Fruit fly (Drosophila melanogaster) whole organism, embryonic: ENCODE data around the gene CG3038.
A peak's percentile ranks its signal among the peaks of the same experiment; 100 is the strongest.

Experiments
- Atf6 ChIP-seq: fragments of 200-800 bp; sonication (Bioruptor generic); IDR thresholded peaks from 2 replicates; pipeline ENCODE4 v1.3.6; 2022; ENCODE audit warnings: missing biosample characterization, missing genetic modification characterization
- Bgb ChIP-seq: fragments of 200-800 bp; sonication (Bioruptor generic); IDR thresholded peaks from 2 replicates; pipeline ENCODE4 v1.3.6; 2022; ENCODE audit warnings: missing biosample characterization, missing genetic modification characterization; ENCODE audit not compliant: partially characterized antibody
- BtbVII ChIP-seq: fragments of 200-800 bp; sonication (Bioruptor generic); optimal IDR thresholded peaks from 3 replicates; lab custom pipeline; 2017; ENCODE audit warnings: missing biosample characterization, mild to moderate bottlenecking, missing genetic modification characterization
- CG10147 ChIP-seq: fragments of 200-800 bp; sonication (Bioruptor generic); optimal IDR thresholded peaks from 2 replicates; lab custom pipeline; 2019; ENCODE audit warnings: missing biosample characterization, mild to moderate bottlenecking, missing genetic modification characterization, moderate library complexity
- CG10274 ChIP-seq: fragments of 200-800 bp; sonication (Bioruptor generic); optimal IDR thresholded peaks from 3 replicates; lab custom pipeline; 2017; ENCODE audit warnings: missing biosample characterization, mild to moderate bottlenecking, missing genetic modification characterization
- CG11696 ChIP-seq: fragments of 200-800 bp; sonication (Bioruptor generic); IDR thresholded peaks from 2 replicates; pipeline ENCODE4 v1.3.6; 2022; ENCODE audit warnings: missing biosample characterization, missing genetic modification characterization
- CG13296 ChIP-seq: fragments of 200-800 bp; sonication (Bioruptor generic); optimal IDR thresholded peaks from 3 replicates; lab custom pipeline; 2018; ENCODE audit warnings: missing biosample characterization, mild to moderate bottlenecking, missing genetic modification characterization
- CG13775 ChIP-seq: fragments of 200-800 bp; sonication (Bioruptor generic); optimal IDR thresholded peaks from 3 replicates; lab custom pipeline; 2017; ENCODE audit warnings: missing biosample characterization, mild to moderate bottlenecking, missing genetic modification characterization
- CG13894 ChIP-seq: fragments of 200-800 bp; sonication (Bioruptor generic); optimal IDR thresholded peaks from 3 replicates; lab custom pipeline; 2018; ENCODE audit warnings: missing biosample characterization, mild to moderate bottlenecking, missing genetic modification characterization, moderate library complexity
- CG14441 ChIP-seq: fragments of 200-800 bp; sonication (Bioruptor generic); IDR thresholded peaks from 2 replicates; pipeline ENCODE4 v1.3.6; 2022; ENCODE audit warnings: missing biosample characterization, missing genetic modification characterization
- CG1602 ChIP-seq: fragments of 200-800 bp; sonication (Bioruptor generic); optimal IDR thresholded peaks from 3 replicates; lab custom pipeline; 2016; ENCODE audit warnings: missing biosample characterization, missing genetic modification characterization
- CG16779 ChIP-seq: fragments of 200-800 bp; sonication (Bioruptor generic); IDR thresholded peaks from 2 replicates; pipeline ENCODE4 v1.3.6; 2022; ENCODE audit warnings: missing biosample characterization, missing genetic modification characterization
- CG17328 ChIP-seq: fragments of 200-800 bp; sonication (Bioruptor generic); IDR thresholded peaks from 2 replicates; pipeline ENCODE4 v1.3.6; 2022; ENCODE audit warnings: missing biosample characterization, missing genetic modification characterization
- CG17359 ChIP-seq: fragments of 200-800 bp; sonication (Bioruptor generic); optimal IDR thresholded peaks from 3 replicates; lab custom pipeline; 2018; ENCODE audit warnings: missing biosample characterization, mild to moderate bottlenecking, missing genetic modification characterization, moderate library complexity
- CG4404 ChIP-seq: fragments of 200-800 bp; sonication (Bioruptor generic); IDR thresholded peaks from 2 replicates; pipeline ENCODE4 v1.3.6; 2022; ENCODE audit warnings: missing biosample characterization, missing genetic modification characterization
- CG4617 ChIP-seq: fragments of 200-800 bp; sonication (Bioruptor generic); optimal IDR thresholded peaks from 3 replicates; lab custom pipeline; 2016; ENCODE audit warnings: missing biosample characterization, missing genetic modification characterization, borderline replicate concordance
- CG5953 ChIP-seq: fragments of 200-800 bp; sonication (Bioruptor generic); IDR thresholded peaks from 2 replicates; pipeline ENCODE4 v1.3.6; 2022; ENCODE audit warnings: missing biosample characterization, missing genetic modification characterization
- CG6813 ChIP-seq: fragments of 200-800 bp; sonication (Bioruptor generic); optimal IDR thresholded peaks from 2 replicates; lab custom pipeline; 2017; ENCODE audit warnings: missing biosample characterization, missing genetic modification characterization, mild to moderate bottlenecking, moderate library complexity, missing genetic modification reagents
- Drgx ChIP-seq: fragments of 200-800 bp; sonication (Bioruptor generic); IDR thresholded peaks from 2 replicates; pipeline ENCODE4 v1.3.6; 2022; ENCODE audit warnings: missing biosample characterization, missing genetic modification characterization
- E2f2 ChIP-seq: fragments of 200-800 bp; sonication (Bioruptor generic); IDR thresholded peaks from 2 replicates; pipeline ENCODE4 v1.3.6; 2022; ENCODE audit warnings: missing biosample characterization, missing genetic modification characterization
- Eip74EF ChIP-seq, 2 experiments: fragments of 200-800 bp in 1 of 2; fragments of >200 bp in 1 of 2; sonication (Bioruptor generic) in 1 of 2; optimal IDR thresholded peaks; 2 replicates each; lab custom pipeline; 2017 to 2019; ENCODE audit warnings: missing biosample characterization in 2 of 2, missing genetic modification characterization in 2 of 2, mild to moderate bottlenecking in 1 of 2, moderate library complexity in 1 of 2
- Ets65A ChIP-seq: fragments of 200-800 bp; sonication (Bioruptor generic); peaks from one replicate; lab custom pipeline; 2016; ENCODE audit warnings: missing biosample characterization, missing genetic modification characterization
- Fer1 ChIP-seq: fragments of 200-800 bp; sonication (Bioruptor generic); optimal IDR thresholded peaks from 2 replicates; lab custom pipeline; 2017; ENCODE audit warnings: missing biosample characterization, mild to moderate bottlenecking, missing genetic modification characterization
- Fer3 ChIP-seq: fragments of 200-800 bp; sonication (Bioruptor generic); optimal IDR thresholded peaks from 2 replicates; lab custom pipeline; 2018; ENCODE audit warnings: missing biosample characterization, mild to moderate bottlenecking, missing genetic modification characterization, moderate library complexity
- Gug ChIP-seq: fragments of 200-800 bp; sonication (Bioruptor generic); IDR thresholded peaks from 4 replicates; pipeline ENCODE4 v1.3.6; 2022; ENCODE audit warnings: missing biosample characterization, missing genetic modification characterization
- HLH54F ChIP-seq: fragments of 200-800 bp; sonication (Bioruptor generic); optimal IDR thresholded peaks from 3 replicates; lab custom pipeline; 2016; ENCODE audit warnings: missing biosample characterization, missing genetic modification characterization
- HLHmδ ChIP-seq: fragments of 200-800 bp; sonication (Bioruptor generic); optimal IDR thresholded peaks from 2 replicates; lab custom pipeline; 2018; ENCODE audit warnings: missing biosample characterization, mild to moderate bottlenecking, missing genetic modification characterization, moderate library complexity
- Mes4 ChIP-seq: fragments of 200-800 bp; sonication (Bioruptor generic); optimal IDR thresholded peaks from 2 replicates; lab custom pipeline; 2016; ENCODE audit warnings: missing biosample characterization, missing genetic modification characterization
- Myb ChIP-seq: fragments of 200-800 bp; sonication (Bioruptor generic); optimal IDR thresholded peaks from 2 replicates; lab custom pipeline; 2016; ENCODE audit warnings: missing biosample characterization, missing genetic modification characterization
- NC2α ChIP-seq: fragments of 200-800 bp; sonication (Bioruptor generic); optimal IDR thresholded peaks from 2 replicates; lab custom pipeline; 2016; ENCODE audit warnings: missing biosample characterization, missing genetic modification characterization
- Spps ChIP-seq: fragments of 200-800 bp; sonication (Bioruptor generic); optimal IDR thresholded peaks from 2 replicates; lab custom pipeline; 2018; ENCODE audit warnings: missing biosample characterization, mild to moderate bottlenecking, missing genetic modification characterization
- bowl ChIP-seq: fragments of 200-800 bp; sonication (Bioruptor generic); IDR thresholded peaks from 2 replicates; pipeline ENCODE4 v1.3.6; 2022; ENCODE audit warnings: missing biosample characterization, missing genetic modification characterization
- chif ChIP-seq, 2 experiments: fragments of 200-800 bp; sonication (Bioruptor generic); optimal IDR thresholded peaks; 3 replicates each; lab custom pipeline; 2016; ENCODE audit warnings: missing biosample characterization in 2 of 2, missing genetic modification characterization in 2 of 2
- chinmo ChIP-seq: fragments of 200-800 bp; sonication (Bioruptor generic); IDR thresholded peaks from 4 replicates; pipeline ENCODE4 v1.3.6; 2022; ENCODE audit warnings: missing biosample characterization, missing genetic modification characterization; ENCODE audit not compliant: partially characterized antibody
- ems ChIP-seq: fragments of 200-800 bp; sonication (Bioruptor generic); optimal IDR thresholded peaks from 3 replicates; lab custom pipeline; 2016; ENCODE audit warnings: missing biosample characterization, missing genetic modification characterization
- ewg ChIP-seq: fragments of 200-800 bp; sonication (Bioruptor generic); optimal IDR thresholded peaks from 3 replicates; lab custom pipeline; 2017; ENCODE audit warnings: mild to moderate bottlenecking, missing biosample characterization, missing genetic modification reagents, missing genetic modification characterization
- fu2 ChIP-seq: fragments of 200-800 bp; sonication (Bioruptor generic); optimal IDR thresholded peaks from 2 replicates; lab custom pipeline; 2016; ENCODE audit warnings: missing biosample characterization, missing genetic modification characterization
- hth ChIP-seq: fragments of >200 bp; optimal IDR thresholded peaks from 2 replicates; lab custom pipeline; 2017; ENCODE audit warnings: inconsistent platforms
- lab ChIP-seq: fragments of 200-800 bp; sonication (Bioruptor generic); optimal IDR thresholded peaks from 3 replicates; lab custom pipeline; 2017; ENCODE audit warnings: missing biosample characterization, missing genetic modification characterization, mild to moderate bottlenecking, moderate library complexity, missing genetic modification reagents
- lilli ChIP-seq: fragments of 200-800 bp; sonication (Bioruptor generic); optimal IDR thresholded peaks from 3 replicates; lab custom pipeline; 2016; ENCODE audit warnings: missing biosample characterization, missing genetic modification characterization
- luna ChIP-seq: fragments of 200-800 bp; sonication (Bioruptor generic); optimal IDR thresholded peaks from 2 replicates; lab custom pipeline; 2016; ENCODE audit warnings: missing biosample characterization, missing genetic modification characterization
- phol ChIP-seq: fragments of 200-800 bp; sonication (Bioruptor generic); optimal IDR thresholded peaks from 3 replicates; lab custom pipeline; 2018; ENCODE audit warnings: missing biosample characterization, mild to moderate bottlenecking, missing genetic modification characterization, moderate library complexity
- pnt ChIP-seq: fragments of 200-800 bp; sonication (Bioruptor generic); optimal IDR thresholded peaks from 3 replicates; lab custom pipeline; 2016; ENCODE audit warnings: missing biosample characterization, missing genetic modification characterization
- repo ChIP-seq: fragments of 200-800 bp; sonication (Bioruptor generic); optimal IDR thresholded peaks from 2 replicates; lab custom pipeline; 2016; ENCODE audit warnings: missing biosample characterization, missing genetic modification characterization
- rib ChIP-seq: fragments of 200-800 bp; sonication (Bioruptor generic); IDR thresholded peaks from 2 replicates; pipeline ENCODE4 v1.3.6; 2022; ENCODE audit warnings: missing biosample characterization, missing genetic modification characterization
- run ChIP-seq: fragments of 200-800 bp; sonication (Bioruptor generic); optimal IDR thresholded peaks from 3 replicates; lab custom pipeline; 2018; ENCODE audit warnings: missing biosample characterization, mild to moderate bottlenecking, missing genetic modification characterization
- schlank ChIP-seq: fragments of 200-800 bp; sonication (Bioruptor generic); optimal IDR thresholded peaks from 2 replicates; lab custom pipeline; 2018; ENCODE audit warnings: missing biosample characterization, mild to moderate bottlenecking, missing genetic modification characterization
- sisA ChIP-seq: fragments of 200-800 bp; sonication (Bioruptor generic); IDR thresholded peaks from 2 replicates; pipeline ENCODE4 v1.3.6; 2022; ENCODE audit warnings: missing biosample characterization, missing genetic modification characterization
- stwl ChIP-seq: fragments of 200-800 bp; sonication (Bioruptor generic); optimal IDR thresholded peaks from 3 replicates; lab custom pipeline; 2018; ENCODE audit warnings: missing biosample characterization, mild to moderate bottlenecking, missing genetic modification characterization, moderate library complexity
- tap ChIP-seq: fragments of 200-800 bp; optimal IDR thresholded peaks from 3 replicates; lab custom pipeline; 2019; ENCODE audit warnings: missing biosample characterization, mild to moderate bottlenecking, missing genetic modification characterization, moderate library complexity
- wdn ChIP-seq: fragments of 200-800 bp; sonication (Bioruptor generic); IDR thresholded peaks from 2 replicates; pipeline ENCODE4 v1.3.6; 2022; ENCODE audit warnings: missing biosample characterization, missing genetic modification characterization
- wor ChIP-seq: fragments of 200-800 bp; sonication (Bioruptor generic); IDR thresholded peaks from 2 replicates; pipeline ENCODE4 v1.3.6; 2022; ENCODE audit warnings: missing biosample characterization, missing genetic modification characterization

CG3038 gene

DNA sequence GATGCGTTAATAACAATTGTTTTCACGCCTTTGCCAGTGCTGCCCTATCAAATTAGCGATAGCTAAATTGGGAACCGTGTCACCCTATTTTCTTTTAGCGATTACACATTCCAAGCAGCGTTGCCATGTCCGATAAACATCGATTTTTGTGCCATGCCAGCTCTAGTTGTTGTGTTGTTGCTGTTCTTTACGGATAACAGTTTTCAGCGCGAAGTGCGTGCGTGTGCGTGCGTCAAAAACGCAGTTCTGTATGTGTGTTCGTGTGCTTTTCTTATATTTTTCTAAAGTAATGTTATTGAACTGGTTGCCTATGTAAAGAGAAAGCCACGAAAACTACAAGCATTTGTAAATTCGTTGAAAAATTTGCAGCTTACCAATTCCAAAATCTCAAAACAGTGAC is at the start of gene CG3038, which contains the start of gene G9a (continued):
- no peak for TF ChIP-seq wor
- TF ChIP-seq CG6813 (GFP tag; lab: Kevin White, UChicago), result no peak
- TF ChIP-seq chif (GFP tag; optimal IDR thresholded peaks at IDR 0.05; lab: Kevin White, UChicago), result peak in 1 of 2 experiments; percentile 21
- no peak for TF ChIP-seq CG14441 (GFP tag; lab: Robert Waterston, UW)
- TF ChIP-seq tap (tag; lab: Kevin White, UChicago), result no peak
- no peak for TF ChIP-seq bowl
- TF ChIP-seq Atf6 (GFP tag; lab: Robert Waterston, UW), result no peak
- peak; percentile 79 for TF ChIP-seq Myb
- TF ChIP-seq CG13894 (tag; lab: Kevin White, UChicago), result peak; percentile 72
- no peak for TF ChIP-seq luna (GFP tag; lab: Kevin White, UChicago)
- TF ChIP-seq hth (lab: Kevin White, UChicago), result no peak
- no peak for TF ChIP-seq CG1602 (GFP tag; lab: Kevin White, UChicago)
- peak; percentile 25 for TF ChIP-seq Mes4 (GFP tag; lab: Kevin White, UChicago)
- peak; percentile 46 for TF ChIP-seq CG10147
- TF ChIP-seq sisA (GFP tag; lab: Robert Waterston, UW), result no peak
- no peak for TF ChIP-seq wdn
- peak; percentile 75 for TF ChIP-seq phol (tag; lab: Kevin White, UChicago)
- TF ChIP-seq CG16779 (GFP tag; lab: Robert Waterston, UW), result no peak
- TF ChIP-seq chinmo, result no peak
- no peak for TF ChIP-seq CG13296
- peak; percentile 26 for TF ChIP-seq repo (GFP tag; lab: Kevin White, UChicago)
- peak; percentile 8 for TF ChIP-seq CG13775
- TF ChIP-seq CG4404 (GFP tag; lab: Robert Waterston, UW), result no peak
- peak; percentile 8 for TF ChIP-seq BtbVII (GFP tag; lab: Kevin White, UChicago)
- peak; percentile 95 for TF ChIP-seq stwl (tag; lab: Kevin White, UChicago)
- no peak for TF ChIP-seq HLHmδ (GFP tag; lab: Kevin White, UChicago)
- no peak for TF ChIP-seq run
- no peak for TF ChIP-seq E2f2 (GFP tag; lab: Robert Waterston, UW)
- no peak for TF ChIP-seq Drgx (GFP tag; lab: Robert Waterston, UW)
- no peak for TF ChIP-seq lab (GFP tag; lab: Kevin White, UChicago)
- TF ChIP-seq rib (GFP tag; lab: Robert Waterston, UW), result no peak
- TF ChIP-seq HLH54F (GFP tag; lab: Kevin White, UChicago), result peak; percentile 33
- peak; percentile 86 for TF ChIP-seq Ets65A (GFP tag; lab: Kevin White, UChicago)
- TF ChIP-seq fu2 (GFP tag; lab: Kevin White, UChicago), result no peak
- no peak for TF ChIP-seq CG17328 (GFP tag; lab: Robert Waterston, UW)
- TF ChIP-seq CG10274 (GFP tag; lab: Kevin White, UChicago), result no peak
- no peak for TF ChIP-seq CG5953 (GFP tag; lab: Robert Waterston, UW)
- TF ChIP-seq NC2α (GFP tag; lab: Kevin White, UChicago), result peak; percentile 10
- peak; percentile 46 for TF ChIP-seq Fer1
- peak; percentile 26; the same call in 1 of the 4 replicates for TF ChIP-seq Gug (GFP tag; lab: Robert Waterston, UW)
- TF ChIP-seq Bgb (GFP tag; lab: Robert Waterston, UW), result no peak
- peak; percentile 17 for TF ChIP-seq CG17359 (tag; lab: Kevin White, UChicago)
- peak in 1 of 2 experiments; percentile 44 for TF ChIP-seq Eip74EF (GFP tag; optimal IDR thresholded peaks at IDR 0.05; lab: Kevin White, UChicago)
- peak; percentile 51 for TF ChIP-seq lilli (GFP tag; lab: Kevin White, UChicago)
- no peak for TF ChIP-seq Spps
- TF ChIP-seq CG11696 (GFP tag; lab: Robert Waterston, UW), result no peak
- peak; percentile 91 for TF ChIP-seq CG4617 (GFP tag; lab: Kevin White, UChicago)
- TF ChIP-seq schlank (tag; lab: Kevin White, UChicago), result no peak
- peak; percentile 96 for TF ChIP-seq ewg (GFP tag; lab: Kevin White, UChicago)
- no peak for TF ChIP-seq pnt (GFP tag; lab: Kevin White, UChicago)
- TF ChIP-seq ems (GFP tag; lab: Kevin White, UChicago), result peak; percentile 36
- TF ChIP-seq Fer3 (tag; lab: Kevin White, UChicago), result peak; percentile 37
